Worm (Caenorhabditis elegans) whole organism, L4/young adult: ENCODE results near the gene madd-2.

Experiments used
- W03F9.2 ChIP-seq: fragments of 150-350 bp; optimal IDR thresholded peaks from 2 replicates; lab custom pipeline; 2014; ENCODE audit warnings: missing biosample characterization, missing genetic modification characterization
- dao-5 ChIP-seq: sonication (generic microtip); optimal IDR thresholded peaks from 2 replicates; lab custom pipeline; 2016; ENCODE audit warnings: missing genotype, missing genetic modification characterization, moderate library complexity, missing compliant biosample characterization

DNA sequence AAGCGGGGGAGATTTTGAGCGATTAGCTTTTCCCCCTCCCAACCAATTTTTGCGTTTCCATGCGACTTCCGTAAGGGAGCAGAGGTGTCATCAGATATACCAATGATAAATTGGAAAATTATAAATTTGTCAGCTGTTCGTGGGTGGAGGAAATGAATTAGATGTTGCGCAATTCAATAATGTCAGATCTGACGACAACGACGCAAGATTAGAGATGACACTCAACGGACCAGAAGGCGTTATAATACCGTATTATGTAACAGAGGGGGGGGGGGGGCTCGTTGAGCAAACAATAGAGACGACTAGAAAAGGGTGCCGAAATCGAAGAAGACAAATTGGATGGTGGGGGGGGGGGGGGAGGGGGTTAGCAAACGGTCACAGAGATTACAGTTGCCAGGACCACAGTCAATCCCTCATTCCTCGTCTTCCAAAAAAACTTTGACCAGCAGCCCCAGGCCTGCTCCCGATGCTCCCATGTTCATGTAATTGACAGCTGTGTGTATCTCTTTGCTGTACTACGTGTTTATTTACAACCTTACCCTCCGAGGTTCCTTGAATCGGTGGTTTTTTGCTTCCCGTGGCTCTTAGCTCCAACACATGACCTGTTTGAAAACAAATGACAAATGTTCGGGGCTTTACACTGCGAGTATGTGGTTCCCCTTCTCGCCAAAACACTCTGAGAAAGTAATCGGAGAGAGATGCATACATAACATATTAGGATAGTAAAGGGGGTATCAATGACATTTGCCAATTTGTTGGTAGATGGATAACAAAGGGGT, 6.2 kb downstream of the madd-2 start:
- TF ChIP-seq W03F9.2 (tag; lab: Kevin White, UChicago): no peak
- TF ChIP-seq dao-5 (tag; lab: Kevin White, UChicago): no peak
